Worm (Caenorhabditis elegans) whole organism, young adult: ENCODE measurements around the gene C49F8.3.
A peak's percentile ranks its signal among the peaks of the same experiment; 100 is the strongest.

Experiments
- attf-3 ChIP-seq: fragments of 200-800 bp; sonication (Bioruptor generic); conservative IDR thresholded peaks from 2 replicates; pipeline ENCODE4 v1.3.6; 2022; ENCODE audit warnings: missing genetic modification reagents, missing genetic modification characterization, missing compliant biosample characterization
- pbrm-1 ChIP-seq: fragments of 200-800 bp; sonication (Bioruptor generic); IDR thresholded peaks from 2 replicates; pipeline ENCODE4 v1.3.6; 2022; ENCODE audit warnings: missing genetic modification reagents, missing genetic modification characterization, missing compliant biosample characterization

The C49F8.3 gene

ce11 chrX:13337000-13337399 lies 50.3 kb downstream of the C49F8.3 start:
- TF ChIP-seq pbrm-1 (GFP tag; lab: Robert Waterston, UW) (0 out of 2 replicates have a peak, but pooled peaks have one; percentile 19), attf-3 (GFP tag; lab: Robert Waterston, UW) (no peak)
